Worm (Caenorhabditis elegans): ENCODE data around the gene fust-1.

DNA sequence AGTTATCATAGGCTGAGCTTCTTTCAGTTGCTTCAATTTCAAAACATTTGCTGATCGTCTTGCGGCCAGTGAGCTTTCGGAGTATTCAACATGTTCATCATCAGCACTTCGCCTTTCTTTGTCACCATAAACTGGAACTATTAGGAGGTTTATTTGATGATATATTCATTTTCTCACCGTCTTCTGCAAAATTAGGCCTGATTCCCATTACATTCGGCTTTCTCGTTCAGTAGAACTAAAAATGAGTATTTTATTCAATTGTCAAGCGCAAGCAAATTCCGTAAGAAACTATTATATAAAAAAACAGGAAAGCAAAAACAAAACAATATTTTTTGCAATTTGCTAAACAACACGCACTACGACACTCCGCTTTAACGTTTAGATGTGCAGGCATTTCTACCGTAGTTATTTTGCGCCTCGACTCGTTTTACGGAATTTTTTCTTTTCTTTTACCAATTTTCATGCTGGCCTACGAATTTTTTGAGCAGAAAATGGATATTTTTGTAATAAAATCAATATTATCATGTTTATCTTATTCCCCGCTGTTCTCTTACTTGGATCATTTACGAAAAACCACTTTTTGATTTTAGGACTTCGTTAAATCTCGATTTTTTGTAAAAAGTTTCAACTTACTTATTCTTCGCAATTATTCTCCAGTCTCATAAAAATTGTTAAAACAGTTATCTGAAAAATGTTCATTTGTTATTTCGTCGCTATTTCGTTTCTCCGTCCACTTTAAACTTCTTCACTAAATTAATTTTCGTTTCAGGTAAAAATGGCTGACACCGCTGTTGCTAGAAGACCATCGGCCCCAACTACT is 47.4 kb upstream of the fust-1 start, which contains the start of the genes farl-11 and rpl-33:
- TF ChIP-seq nhr-76 (tag; optimal IDR thresholded peaks at IDR 0.05): no peak
- peak; percentile 73 for TF ChIP-seq unc-62 (GFP tag; optimal IDR thresholded peaks at IDR 0.05)
- TF ChIP-seq unc-39 (tag; optimal IDR thresholded peaks at IDR 0.05): no peak
- no peak for TF ChIP-seq drap-1 (GFP tag; optimal IDR thresholded peaks at IDR 0.05)
- TF ChIP-seq nhr-12 (tag; optimal IDR thresholded peaks at IDR 0.05): no peak
- TF ChIP-seq nhr-28 (tag; optimal IDR thresholded peaks at IDR 0.05): no peak
- peak; percentile 76 for TF ChIP-seq ces-1 (GFP tag; optimal IDR thresholded peaks at IDR 0.05)
- TF ChIP-seq nhr-237 (tag; optimal IDR thresholded peaks at IDR 0.05): peak; percentile 92
